Fruit fly (Drosophila melanogaster) whole organism, embryonic: Measurements from ENCODE around the gene CG14062.

Source experiments
- Antp ChIP-seq: fragments of 200-800 bp; sonication (Bioruptor generic); optimal IDR thresholded peaks from 3 replicates; lab custom pipeline; 2016; ENCODE audit warnings: missing biosample characterization, missing genetic modification characterization
- Bgb ChIP-seq: fragments of 200-800 bp; sonication (Bioruptor generic); IDR thresholded peaks from 2 replicates; pipeline ENCODE4 v1.3.6; 2022; ENCODE audit warnings: missing biosample characterization, missing genetic modification characterization; ENCODE audit not compliant: partially characterized antibody
- CG11085 ChIP-seq: fragments of 200-800 bp; sonication (Bioruptor generic); IDR thresholded peaks from 2 replicates; pipeline ENCODE4 v1.3.6; 2022; ENCODE audit warnings: missing biosample characterization, missing genetic modification characterization
- CG11696 ChIP-seq: fragments of 200-800 bp; sonication (Bioruptor generic); IDR thresholded peaks from 2 replicates; pipeline ENCODE4 v1.3.6; 2022; ENCODE audit warnings: missing biosample characterization, missing genetic modification characterization
- CG12155 ChIP-seq: fragments of 200-800 bp; sonication (Bioruptor generic); optimal IDR thresholded peaks from 3 replicates; lab custom pipeline; 2016; ENCODE audit warnings: missing biosample characterization, missing genetic modification characterization
- CG1233 ChIP-seq: fragments of 200-800 bp; sonication (Bioruptor generic); optimal IDR thresholded peaks from 4 replicates; lab custom pipeline; 2018; ENCODE audit warnings: missing biosample characterization, mild to moderate bottlenecking, missing genetic modification characterization
- CG12942 ChIP-seq: fragments of 200-800 bp; sonication (Bioruptor generic); optimal IDR thresholded peaks from 3 replicates; lab custom pipeline; 2016; ENCODE audit warnings: missing biosample characterization, missing genetic modification characterization
- CG13775 ChIP-seq: fragments of 200-800 bp; sonication (Bioruptor generic); optimal IDR thresholded peaks from 3 replicates; lab custom pipeline; 2017; ENCODE audit warnings: missing biosample characterization, mild to moderate bottlenecking, missing genetic modification characterization
- CG14667 ChIP-seq: fragments of 200-800 bp; sonication (Bioruptor generic); IDR thresholded peaks from 2 replicates; pipeline ENCODE4 v1.3.6; 2022; ENCODE audit warnings: missing biosample characterization, missing genetic modification characterization
- CG15269 ChIP-seq: fragments of 200-800 bp; sonication (Bioruptor generic); optimal IDR thresholded peaks from 2 replicates; lab custom pipeline; 2018; ENCODE audit warnings: missing biosample characterization, mild to moderate bottlenecking, missing genetic modification characterization, moderate library complexity
- CG1602 ChIP-seq: fragments of 200-800 bp; sonication (Bioruptor generic); optimal IDR thresholded peaks from 3 replicates; lab custom pipeline; 2016; ENCODE audit warnings: missing biosample characterization, missing genetic modification characterization
- CG17361 ChIP-seq: fragments of 200-800 bp; sonication (Bioruptor generic); IDR thresholded peaks from 3 replicates; pipeline ENCODE4 v1.3.6; 2022; ENCODE audit warnings: missing biosample characterization, missing genetic modification characterization
- CG18262 ChIP-seq: fragments of 200-800 bp; optimal IDR thresholded peaks from 3 replicates; lab custom pipeline; 2019; ENCODE audit warnings: missing biosample characterization, mild to moderate bottlenecking, missing genetic modification characterization, moderate library complexity
- CG2116 ChIP-seq: fragments of 200-800 bp; sonication (Bioruptor generic); optimal IDR thresholded peaks from 3 replicates; lab custom pipeline; 2018; ENCODE audit warnings: missing biosample characterization, mild to moderate bottlenecking, missing genetic modification characterization
- CG30403 ChIP-seq: fragments of 200-800 bp; sonication (Bioruptor generic); optimal IDR thresholded peaks from 3 replicates; lab custom pipeline; 2016; ENCODE audit warnings: missing biosample characterization, missing genetic modification characterization
- CG31224 ChIP-seq: fragments of 200-800 bp; sonication (Bioruptor generic); IDR thresholded peaks from 2 replicates; pipeline ENCODE4 v1.3.6; 2022; ENCODE audit warnings: missing biosample characterization, missing genetic modification characterization
- CG31441 ChIP-seq: fragments of 200-800 bp; sonication (Bioruptor generic); IDR thresholded peaks from 2 replicates; pipeline ENCODE4 v1.3.6; 2022; ENCODE audit warnings: missing biosample characterization, missing genetic modification characterization
- CG34376 ChIP-seq: fragments of 200-800 bp; sonication (Bioruptor generic); optimal IDR thresholded peaks from 2 replicates; lab custom pipeline; 2018; ENCODE audit warnings: missing biosample characterization, mild to moderate bottlenecking, missing genetic modification characterization
- CG42726 ChIP-seq: fragments of 200-800 bp; sonication (Bioruptor generic); IDR thresholded peaks from 2 replicates; pipeline ENCODE4 v1.3.6; 2022; ENCODE audit warnings: missing biosample characterization, missing genetic modification characterization; ENCODE audit not compliant: partially characterized antibody
- CG9797 ChIP-seq: fragments of 200-800 bp; sonication (Bioruptor generic); optimal IDR thresholded peaks from 3 replicates; lab custom pipeline; 2018; ENCODE audit warnings: missing biosample characterization, mild to moderate bottlenecking, missing genetic modification characterization
- CG9817 ChIP-seq: fragments of 200-800 bp; sonication (Bioruptor generic); optimal IDR thresholded peaks from 2 replicates; lab custom pipeline; 2018; ENCODE audit warnings: missing biosample characterization, mild to moderate bottlenecking, missing genetic modification characterization, moderate library complexity
- CG9932 ChIP-seq: fragments of 200-800 bp; sonication (Bioruptor generic); IDR thresholded peaks from 2 replicates; pipeline ENCODE4 v1.3.6; 2022; ENCODE audit warnings: missing biosample characterization, missing genetic modification characterization
- CHES-1-like ChIP-seq: fragments of 200-800 bp; sonication (Bioruptor generic); optimal IDR thresholded peaks from 2 replicates; lab custom pipeline; 2016; ENCODE audit warnings: missing biosample characterization, missing genetic modification characterization
- Chrac-16 ChIP-seq: fragments of 200-800 bp; sonication (Bioruptor generic); optimal IDR thresholded peaks from 3 replicates; lab custom pipeline; 2016; ENCODE audit warnings: missing biosample characterization, missing genetic modification characterization
- Dek ChIP-seq: fragments of 200-800 bp; sonication (Bioruptor generic); optimal IDR thresholded peaks from 3 replicates; lab custom pipeline; 2019; ENCODE audit warnings: missing biosample characterization, mild to moderate bottlenecking, missing genetic modification characterization, moderate library complexity
- Dip3 ChIP-seq: fragments of 200-800 bp; sonication (Bioruptor generic); optimal IDR thresholded peaks from 3 replicates; lab custom pipeline; 2016; ENCODE audit warnings: missing biosample characterization, missing genetic modification characterization
- Gug ChIP-seq: fragments of 200-800 bp; sonication (Bioruptor generic); IDR thresholded peaks from 4 replicates; pipeline ENCODE4 v1.3.6; 2022; ENCODE audit warnings: missing biosample characterization, missing genetic modification characterization
- Hmr ChIP-seq: fragments of 200-800 bp; sonication (Bioruptor generic); optimal IDR thresholded peaks from 3 replicates; lab custom pipeline; 2017; ENCODE audit warnings: mild to moderate bottlenecking, missing biosample characterization, missing genetic modification reagents, missing genetic modification characterization
- dmrt99B ChIP-seq: fragments of 200-800 bp; sonication (Bioruptor generic); optimal IDR thresholded peaks from 2 replicates; lab custom pipeline; 2018; ENCODE audit warnings: missing biosample characterization, mild to moderate bottlenecking, missing genetic modification characterization, moderate library complexity
- ewg ChIP-seq: fragments of 200-800 bp; sonication (Bioruptor generic); optimal IDR thresholded peaks from 3 replicates; lab custom pipeline; 2017; ENCODE audit warnings: mild to moderate bottlenecking, missing biosample characterization, missing genetic modification reagents, missing genetic modification characterization
- fd96Cb ChIP-seq: fragments of 200-800 bp; sonication (Bioruptor generic); optimal IDR thresholded peaks from 2 replicates; lab custom pipeline; 2018; ENCODE audit warnings: missing biosample characterization, mild to moderate bottlenecking, missing genetic modification characterization, moderate library complexity
- gcm ChIP-seq: fragments of 200-800 bp; sonication (Bioruptor generic); optimal IDR thresholded peaks from 2 replicates; lab custom pipeline; 2019; ENCODE audit warnings: missing biosample characterization, mild to moderate bottlenecking, missing genetic modification characterization, moderate library complexity
- gro ChIP-seq: fragments of 200-800 bp; sonication (Bioruptor generic); optimal IDR thresholded peaks from 2 replicates; lab custom pipeline; 2016; ENCODE audit warnings: missing biosample characterization, missing genetic modification characterization
- her ChIP-seq: fragments of 200-800 bp; sonication (Bioruptor generic); optimal IDR thresholded peaks from 2 replicates; lab custom pipeline; 2016; ENCODE audit warnings: missing biosample characterization, missing genetic modification characterization
- lbe ChIP-seq: fragments of 200-800 bp; sonication (Bioruptor generic); optimal IDR thresholded peaks from 2 replicates; lab custom pipeline; 2016; ENCODE audit warnings: missing biosample characterization, mild to moderate bottlenecking, missing genetic modification characterization
- lmd ChIP-seq: fragments of 200-800 bp; sonication (Bioruptor generic); IDR thresholded peaks from 2 replicates; pipeline ENCODE4 v1.3.6; 2022; ENCODE audit warnings: missing biosample characterization, missing genetic modification characterization
- prd ChIP-seq, 3 experiments: fragments of >200 bp in 2 of 3; fragments of 200-800 bp in 1 of 3; sonication (Bioruptor generic) in 1 of 3; optimal IDR thresholded peaks in 2 of 3; IDR thresholded peaks in 1 of 3; 2 replicates in 2 of 3; 3 replicates in 1 of 3; pipeline versions ENCODE4 v1.3.6 to Lab custom; 2017 to 2022; ENCODE audit warnings: missing biosample characterization in 1 of 3, missing genetic modification characterization in 1 of 3
- row ChIP-seq: fragments of 200-800 bp; sonication (Bioruptor generic); IDR thresholded peaks from 3 replicates; pipeline ENCODE4 v1.3.6; 2022; ENCODE audit warnings: missing biosample characterization, missing genetic modification characterization
- scrt ChIP-seq: fragments of 200-800 bp; sonication (Bioruptor generic); optimal IDR thresholded peaks from 2 replicates; lab custom pipeline; 2018; ENCODE audit warnings: missing biosample characterization, mild to moderate bottlenecking, missing genetic modification characterization, moderate library complexity
- sens ChIP-seq: fragments of 200-800 bp; sonication (Bioruptor generic); peaks from one replicate; lab custom pipeline; 2016; ENCODE audit warnings: missing biosample characterization, missing genetic modification characterization
- sisA ChIP-seq: fragments of 200-800 bp; sonication (Bioruptor generic); IDR thresholded peaks from 2 replicates; pipeline ENCODE4 v1.3.6; 2022; ENCODE audit warnings: missing biosample characterization, missing genetic modification characterization
- slou ChIP-seq: fragments of 200-800 bp; sonication (Bioruptor generic); optimal IDR thresholded peaks from 3 replicates; lab custom pipeline; 2016; ENCODE audit warnings: missing biosample characterization, missing genetic modification characterization
- sna ChIP-seq: fragments of 200-800 bp; sonication (Bioruptor generic); IDR thresholded peaks from 2 replicates; pipeline ENCODE4 v1.3.6; 2022; ENCODE audit warnings: missing biosample characterization, missing genetic modification characterization; ENCODE audit not compliant: partially characterized antibody
- sob ChIP-seq: fragments of 200-800 bp; sonication (Bioruptor generic); IDR thresholded peaks from 2 replicates; pipeline ENCODE4 v1.3.6; 2022; ENCODE audit warnings: missing biosample characterization, missing genetic modification characterization
- tll ChIP-seq, 2 experiments: fragments of 200-800 bp in 1 of 2; fragments of >200 bp in 1 of 2; sonication (Bioruptor generic) in 1 of 2; optimal IDR thresholded peaks; 2 replicates each; lab custom pipeline; 2017 to 2019; ENCODE audit warnings: missing biosample characterization in 2 of 2, missing genetic modification characterization in 2 of 2, mild to moderate bottlenecking in 1 of 2, moderate library complexity in 1 of 2
- vvl ChIP-seq: fragments of 200-800 bp; sonication (Bioruptor generic); IDR thresholded peaks from 2 replicates; pipeline ENCODE4 v1.3.6; 2022; ENCODE audit warnings: missing biosample characterization, missing genetic modification characterization
- z ChIP-seq: fragments of 200-800 bp; sonication (Bioruptor generic); IDR thresholded peaks from 3 replicates; pipeline ENCODE4 v1.3.6; 2022; ENCODE audit warnings: missing biosample characterization, missing genetic modification characterization

Gene CG14062

DNA sequence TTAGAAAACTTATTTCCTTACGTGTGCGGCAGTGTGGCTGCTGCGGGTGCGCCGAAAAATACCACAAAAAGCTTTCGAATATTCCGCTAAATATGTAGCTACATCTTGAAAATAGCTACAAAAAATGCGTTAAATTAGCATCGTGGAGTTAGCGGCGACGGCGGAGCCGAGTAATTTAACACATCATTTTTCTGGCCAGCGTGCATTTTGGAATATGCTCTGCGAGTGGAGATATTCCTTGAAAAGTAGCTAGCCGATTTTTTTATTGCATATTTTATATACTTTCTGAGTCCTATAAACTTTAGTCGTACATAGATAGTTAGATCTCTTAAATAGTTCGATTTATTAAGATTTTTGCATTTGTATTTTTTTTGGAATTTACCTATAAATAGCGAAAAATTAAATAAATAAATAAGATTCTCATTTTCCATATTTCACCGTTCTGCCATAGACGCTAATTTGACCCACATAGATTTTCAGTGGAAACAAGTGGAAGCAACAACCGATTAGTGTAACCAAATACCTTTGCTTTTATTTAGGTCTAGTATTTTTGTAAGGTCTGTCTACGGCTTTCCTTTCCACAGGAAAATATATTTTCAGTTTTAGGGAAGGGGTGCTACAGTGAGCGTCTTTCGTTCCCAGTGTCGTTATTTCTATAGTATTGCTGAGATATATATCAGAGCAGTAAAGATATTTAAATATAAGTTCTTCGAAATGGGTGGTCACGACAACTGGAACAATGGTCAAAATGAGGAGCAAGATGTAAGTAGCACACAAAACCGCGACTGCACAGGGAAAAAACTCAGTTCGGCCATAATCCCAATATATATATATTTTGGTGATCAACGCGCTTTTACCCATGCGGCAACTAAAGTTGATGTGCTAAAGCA lies 43.2 kb downstream of the CG14062 start, which contains the start of the genes Noa36 and Hrb98DE (continued):
- TF ChIP-seq CG1602 (GFP tag; lab: Kevin White, UChicago) = peak; percentile 24
- TF ChIP-seq Chrac-16 (GFP tag; lab: Kevin White, UChicago) = peak; percentile 6
- TF ChIP-seq Hmr (GFP tag; lab: Kevin White, UChicago) = peak; percentile 23
- TF ChIP-seq z = no peak
- peak; percentile 39; the same call in 1 of the 2 replicates for TF ChIP-seq CG31441 (GFP tag; lab: Robert Waterston, UW)
- peak; percentile 67 for TF ChIP-seq CG9797 (GFP tag; lab: Kevin White, UChicago)
- peak; percentile 38; the same call in 1 of the 2 replicates for TF ChIP-seq CG14667 (GFP tag; lab: Robert Waterston, UW)
- TF ChIP-seq CG2116 (GFP tag; lab: Kevin White, UChicago) = no peak
- TF ChIP-seq row (GFP tag; lab: Robert Waterston, UW) = peak; percentile 77
- no peak for TF ChIP-seq sob (GFP tag; lab: Robert Waterston, UW)
- TF ChIP-seq Dek = peak; percentile 38
- TF ChIP-seq vvl (GFP tag; lab: Robert Waterston, UW) = peak; percentile 44; the same call in 1 of the 2 replicates
- peak; percentile 40 for TF ChIP-seq CG15269 (tag; lab: Kevin White, UChicago)
- TF ChIP-seq Antp = peak; percentile 0
- TF ChIP-seq CG12942 (GFP tag; lab: Kevin White, UChicago) = peak; percentile 16
- no peak for TF ChIP-seq gcm (GFP tag; lab: Kevin White, UChicago)
- peak; percentile 76; the same call in 3 of the 4 replicates for TF ChIP-seq Gug (GFP tag; lab: Robert Waterston, UW)
- TF ChIP-seq ewg = peak; percentile 26
- TF ChIP-seq sna (GFP tag; lab: Robert Waterston, UW) = no peak
- 0 out of 2 replicates have a peak, but pooled peaks have one; percentile 21 for TF ChIP-seq CG11696 (GFP tag; lab: Robert Waterston, UW)
- peak; percentile 67 for TF ChIP-seq CG30403 (GFP tag; lab: Kevin White, UChicago)
- peak; percentile 27 for TF ChIP-seq CG13775
- TF ChIP-seq gro = no peak
- no peak for TF ChIP-seq CG34376 (GFP tag; lab: Kevin White, UChicago)
- TF ChIP-seq sens (GFP tag; lab: Kevin White, UChicago) = peak; percentile 24
- TF ChIP-seq CG11085 (GFP tag; lab: Robert Waterston, UW) = 0 out of 2 replicates have a peak, but pooled peaks have one; percentile 46
- no peak for TF ChIP-seq her (GFP tag; lab: Kevin White, UChicago)
- 0 out of 2 replicates have a peak, but pooled peaks have one; percentile 16 for TF ChIP-seq CG31224 (GFP tag; lab: Robert Waterston, UW)
- TF ChIP-seq CG1233 = peak; percentile 57
- peak; percentile 80 for TF ChIP-seq CG9932
- no peak for TF ChIP-seq dmrt99B (tag; lab: Kevin White, UChicago)
- TF ChIP-seq scrt (GFP tag; lab: Kevin White, UChicago) = no peak
- TF ChIP-seq slou (GFP tag; lab: Kevin White, UChicago) = peak; percentile 37
- no peak for TF ChIP-seq prd (optimal IDR thresholded peaks at IDR 0.05; lab: Kevin White, UChicago)
- TF ChIP-seq prd (GFP tag; IDR thresholded peaks at IDR 0.05; lab: Robert Waterston, UW) = peak; percentile 65; the same call in 2 of the 3 replicates
- TF ChIP-seq fd96Cb (tag; lab: Kevin White, UChicago) = peak; percentile 36
- TF ChIP-seq tll (GFP tag; optimal IDR thresholded peaks at IDR 0.05; lab: Kevin White, UChicago) = peak in 1 of 2 experiments; percentile 37
- no peak for TF ChIP-seq lbe (GFP tag; lab: Kevin White, UChicago)
- no peak; the same call in 1 of the 2 replicates for TF ChIP-seq CG42726
- TF ChIP-seq CG12155 (GFP tag; lab: Kevin White, UChicago) = peak; percentile 26
- TF ChIP-seq Dip3 = peak; percentile 39
- peak; percentile 49; the same call in 1 of the 2 replicates for TF ChIP-seq sisA (GFP tag; lab: Robert Waterston, UW)
- TF ChIP-seq CHES-1-like (GFP tag; lab: Kevin White, UChicago) = no peak
- peak; percentile 56 for TF ChIP-seq CG9817 (tag; lab: Kevin White, UChicago)
- TF ChIP-seq lmd (GFP tag; lab: Robert Waterston, UW) = peak; percentile 53; the same call in 1 of the 2 replicates
- TF ChIP-seq CG17361 (GFP tag; lab: Robert Waterston, UW) = peak; percentile 76
- TF ChIP-seq Bgb (GFP tag; lab: Robert Waterston, UW) = no peak
- TF ChIP-seq CG18262 (tag; lab: Kevin White, UChicago) = peak; percentile 16
